Fruit fly (Drosophila melanogaster) ovary, adult (tissue): Measurements from ENCODE around the gene CARPA.
A peak's percentile ranks its signal among the peaks of the same experiment; 100 is the strongest.

Source experiments
- CG17801 ChIP-seq: fragments of 200-800 bp; optimal IDR thresholded peaks from 2 replicates; lab custom pipeline; 2019; ENCODE audit warnings: missing biosample characterization, mild to moderate bottlenecking, missing genetic modification characterization, moderate library complexity; ENCODE audit not compliant: partially characterized antibody

Gene CARPA

dm6 chrX:7825897-7826296 lies at the start of gene CARPA:
CARPA (plus strand) TSS chrX:7826197.
- no peak for TF ChIP-seq CG17801 (GFP tag; lab: Kevin White, UChicago)

- no peak for TF ChIP-seq CG17801 (GFP tag; lab: Kevin White, UChicago)
Measured at dm6 chrX:7777905-7778304, 48.1 kb upstream of the CARPA start, which contains the start of gene CG32718. CG32718 (plus strand) TSS chrX:7778205.

DNA sequence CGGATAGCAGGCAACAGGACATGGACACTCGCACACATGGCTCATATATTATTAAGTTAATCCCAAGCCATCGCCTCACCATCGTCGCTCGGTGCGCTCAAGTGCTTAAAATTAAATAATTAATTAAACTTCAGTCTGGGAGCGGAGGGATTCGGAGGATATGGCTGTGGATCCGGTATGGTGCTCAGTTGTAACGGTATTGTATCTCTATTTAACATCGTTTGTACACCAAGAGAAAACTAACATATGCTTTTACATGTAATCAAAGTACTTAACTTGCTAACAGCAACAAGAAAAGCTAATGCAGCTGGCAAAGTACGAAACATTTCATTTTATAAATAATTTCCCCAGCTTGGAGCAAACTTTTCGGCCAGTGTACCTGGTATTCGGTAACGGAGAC lies 34.9 kb upstream of the CARPA start:
- TF ChIP-seq CG17801 (GFP tag; lab: Kevin White, UChicago) = no peak

DNA sequence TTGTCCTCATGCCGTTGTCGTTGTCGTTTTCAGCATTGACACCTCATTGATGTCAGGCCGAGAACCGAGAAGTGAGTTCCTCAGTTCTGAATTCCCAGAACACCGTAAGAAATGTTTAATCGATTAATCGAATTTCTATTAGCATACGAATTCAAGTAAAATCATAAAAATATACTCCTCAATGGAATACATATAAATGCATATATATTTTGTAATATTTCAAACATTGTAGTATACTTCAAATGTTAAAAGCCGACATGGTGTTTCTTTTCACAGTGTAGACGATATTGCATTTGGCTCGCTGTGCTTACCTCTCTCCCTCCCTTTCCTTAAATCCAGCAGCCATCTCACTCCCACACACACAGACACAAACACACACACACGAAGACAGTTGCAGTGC lies 24.9 kb upstream of the CARPA start:
- TF ChIP-seq CG17801 (GFP tag; lab: Kevin White, UChicago) = no peak

- TF ChIP-seq CG17801 (GFP tag; lab: Kevin White, UChicago) = no peak
Measured at dm6 chrX:7822910-7823309, 3.1 kb upstream of the CARPA start.

- TF ChIP-seq CG17801 (GFP tag; lab: Kevin White, UChicago) = no peak
Measured at dm6 chrX:7825310-7825709, 687 bp upstream of the CARPA start.

DNA sequence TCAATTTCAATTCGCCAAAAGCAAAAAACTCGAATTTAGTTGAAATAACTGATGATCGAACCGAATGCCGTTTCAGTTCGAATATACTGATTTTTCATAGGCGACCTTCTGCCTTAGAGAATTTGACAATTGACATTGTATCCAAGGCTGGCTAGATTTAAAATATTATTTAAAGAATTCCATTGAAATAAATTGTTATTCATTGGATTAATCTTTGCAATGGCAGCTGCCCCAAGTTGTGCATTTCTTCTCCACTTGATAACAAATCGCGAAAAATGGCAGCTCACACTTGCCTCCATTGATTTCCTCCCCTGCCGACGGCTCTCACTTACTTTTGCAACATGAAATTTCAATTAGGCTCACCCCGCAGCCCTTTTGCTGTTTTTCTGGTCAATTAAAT lies 28.1 kb downstream of the CARPA start, which contains the start of gene CG10920:
TSS of gene CG10920 (minus strand) at position 101 of the 400 bp plus-strand sequence.
- no peak for TF ChIP-seq CG17801 (GFP tag; lab: Kevin White, UChicago)

- TF ChIP-seq CG17801 (GFP tag; lab: Kevin White, UChicago) = no peak
Measured at dm6 chrX:7857873-7858272, 31.9 kb downstream of the CARPA start, which contains the start of gene CG1409. CG1409 (plus strand) TSS chrX:7858173.

DNA sequence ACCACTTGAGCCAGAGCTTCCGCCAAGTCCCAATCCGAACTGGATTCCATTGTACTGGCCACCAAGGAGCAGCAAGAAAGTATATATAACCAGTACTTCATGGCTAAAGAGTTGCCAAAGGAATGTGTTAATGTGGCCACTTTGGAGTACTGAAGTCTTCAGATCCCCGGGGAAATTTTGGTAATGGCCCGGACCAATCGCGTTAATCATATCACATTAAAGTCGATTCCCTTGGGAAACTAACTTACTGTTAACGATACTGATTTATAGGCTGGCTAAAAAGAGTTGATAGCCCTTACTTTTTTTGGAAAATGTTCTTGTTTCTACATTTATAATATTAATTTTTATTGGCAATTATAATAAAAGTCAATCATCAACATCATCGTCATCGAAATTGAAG lies 40.9 kb downstream of the CARPA start, which contains the start of gene Ir7b:
TSS of gene Ir7b (minus strand) at position 101 of the 400 bp plus-strand sequence.
- TF ChIP-seq CG17801 (GFP tag; lab: Kevin White, UChicago) = no peak

DNA sequence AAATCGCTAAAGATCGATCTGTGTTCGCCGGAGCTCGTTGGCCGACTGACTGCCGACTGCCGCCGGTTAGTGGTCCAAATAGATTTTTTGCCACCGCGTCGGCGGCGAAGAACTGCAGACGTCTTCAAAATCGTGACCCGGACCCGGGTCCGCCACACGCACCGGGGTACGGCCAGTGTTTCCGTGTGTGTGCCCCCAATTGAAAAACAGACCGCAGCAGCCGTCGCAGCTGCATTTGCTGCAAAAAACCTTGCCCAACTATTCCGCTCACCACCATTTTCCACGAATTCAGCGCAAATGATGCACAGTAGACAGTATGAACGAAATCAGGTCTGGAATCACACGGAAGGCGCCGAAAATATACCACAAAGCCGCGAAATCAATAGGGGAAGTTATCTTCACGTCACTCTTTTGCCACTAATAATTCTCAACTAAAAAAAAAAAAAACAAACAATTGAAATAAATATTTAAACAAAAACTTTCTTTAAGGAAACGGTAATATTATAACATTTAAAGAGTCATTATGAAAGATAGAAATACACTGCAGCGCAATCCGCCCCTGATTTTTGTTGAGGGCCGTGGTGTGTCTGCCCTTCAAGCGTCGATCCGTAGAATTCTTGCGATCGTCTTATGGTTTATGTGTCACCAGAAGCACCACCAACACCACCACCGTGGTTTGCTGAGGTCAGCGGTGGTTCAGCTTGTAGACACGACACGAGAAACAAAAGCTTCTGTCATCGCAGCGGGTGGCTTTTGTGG lies 47.4 kb downstream of the CARPA start, which contains the start of gene dec:
TSS of gene dec (minus strand) at position 51 of the 759 bp plus-strand sequence.
- TF ChIP-seq CG17801 (GFP tag; lab: Kevin White, UChicago) = peak; percentile 74

DNA sequence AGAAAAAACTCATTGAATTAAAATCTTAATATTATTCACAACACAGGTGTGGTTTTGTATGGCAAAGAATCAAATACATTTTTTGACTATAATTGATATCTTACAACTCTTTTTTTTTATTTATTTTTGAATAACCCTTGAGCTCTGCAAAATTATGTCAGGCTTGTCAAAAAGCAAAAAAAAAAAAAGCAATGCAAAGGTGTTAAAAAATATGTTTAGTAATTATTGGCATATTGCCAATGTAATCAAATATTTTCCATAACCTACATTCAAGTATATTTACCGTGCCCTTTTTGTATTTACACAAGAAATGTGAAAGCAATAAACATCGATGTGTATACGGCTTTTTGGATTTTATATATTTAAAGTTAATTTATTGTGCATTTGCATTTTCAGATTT lies 48.1 kb downstream of the CARPA start, which contains the start of gene Ir7c:
TSS of gene Ir7c (plus strand) at position 301 of the 400 bp plus-strand sequence.
- no peak for TF ChIP-seq CG17801 (GFP tag; lab: Kevin White, UChicago)

- no peak for TF ChIP-seq CG17801 (GFP tag; lab: Kevin White, UChicago)
Measured at dm6 chrX:7878736-7879135, 52.7 kb downstream of the CARPA start, which contains the start of gene Ir7d. Ir7d (minus strand) TSS chrX:7878836.

DNA sequence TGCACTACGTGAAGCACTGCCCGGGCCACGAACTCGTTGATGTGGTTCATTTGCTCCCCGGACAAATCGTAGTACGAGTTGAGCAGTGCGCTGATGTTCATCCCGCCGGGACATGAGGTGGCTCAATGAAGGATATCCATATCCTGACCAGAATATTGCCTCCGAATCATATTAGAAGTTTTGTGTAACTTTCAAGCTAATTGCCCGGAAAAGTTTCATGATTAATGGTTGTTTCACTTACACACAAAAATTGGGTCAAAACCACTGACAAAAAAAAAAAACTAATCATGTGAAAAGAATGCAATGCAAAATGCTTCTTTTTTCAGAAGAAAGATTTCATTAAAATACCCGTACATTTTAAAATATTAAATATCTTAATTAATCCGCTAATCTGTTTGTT lies 55.6 kb downstream of the CARPA start, which contains the start of gene Ir7e:
TSS of gene Ir7e (minus strand) at position 101 of the 400 bp plus-strand sequence.
- no peak for TF ChIP-seq CG17801 (GFP tag; lab: Kevin White, UChicago)

dm6 chrX:7883926-7884325 lies 57.9 kb downstream of the CARPA start, which contains the start of gene Ir7f:
Ir7f (minus strand) TSS chrX:7884026.
- TF ChIP-seq CG17801 (GFP tag; lab: Kevin White, UChicago) = no peak

DNA sequence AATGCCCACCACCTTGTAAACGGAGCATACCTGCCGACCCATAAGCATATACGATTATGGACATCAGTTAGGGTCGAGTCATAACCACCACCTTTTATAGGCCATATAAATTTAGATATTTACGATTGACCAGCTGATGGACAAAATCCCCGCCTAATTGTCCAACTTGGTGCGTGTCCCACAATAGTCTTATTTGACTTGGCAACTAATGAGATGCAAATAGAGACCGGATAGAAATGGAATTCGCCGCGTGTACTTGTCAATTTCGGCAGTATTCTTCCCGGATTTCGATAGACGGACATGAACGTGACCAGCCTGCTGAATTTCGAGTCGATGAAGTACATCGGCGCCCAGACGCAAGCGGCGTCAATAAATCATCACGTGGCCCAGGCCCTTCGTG lies 58.4 kb downstream of the CARPA start, which contains the start of gene Ir7g:
TSS of gene Ir7g (plus strand) at position 301 of the 400 bp plus-strand sequence.
- TF ChIP-seq CG17801 (GFP tag; lab: Kevin White, UChicago) = no peak
